Fruit fly (Drosophila melanogaster): ENCODE data around the gene CG44428.

CG44428 gene

DNA sequence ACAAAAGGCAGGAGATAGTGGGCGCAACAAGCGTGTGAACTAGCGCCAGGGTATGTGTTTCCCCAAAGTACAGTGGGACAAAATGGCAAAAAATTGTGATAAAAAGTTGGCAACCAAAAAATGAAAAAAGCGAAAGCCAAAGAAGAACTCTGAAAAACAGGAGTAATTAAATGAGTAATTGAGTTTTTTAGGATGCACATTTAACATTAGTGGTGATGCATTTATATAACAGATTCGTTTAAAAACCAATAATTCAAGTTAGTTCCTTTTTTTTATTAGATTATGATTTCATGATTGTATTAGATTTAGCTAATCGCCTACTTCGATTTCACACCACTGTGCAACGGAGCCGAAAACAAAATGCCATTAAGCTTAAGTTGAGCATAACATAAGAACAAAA lies 42.3 kb upstream of the CG44428 start (continued):
- TF ChIP-seq Hr4 (GFP tag; optimal IDR thresholded peaks at IDR 0.05) = peak; percentile 68
- TF ChIP-seq Ets21C (GFP tag; optimal IDR thresholded peaks at IDR 0.05) = peak; percentile 32
- no peak for TF ChIP-seq fkh (GFP tag; optimal IDR thresholded peaks at IDR 0.05)
- peak; percentile 56 for TF ChIP-seq Sox14 (GFP tag; optimal IDR thresholded peaks at IDR 0.05)
- TF ChIP-seq CG6854 (GFP tag; optimal IDR thresholded peaks at IDR 0.05) = no peak
- TF ChIP-seq achi (GFP tag; optimal IDR thresholded peaks at IDR 0.05) = peak; percentile 61
- TF ChIP-seq Eip93F (GFP tag; optimal IDR thresholded peaks at IDR 0.05) = no peak
- peak; percentile 55 for TF ChIP-seq Lpt (GFP tag; optimal IDR thresholded peaks at IDR 0.05)
- TF ChIP-seq eg (GFP tag; IDR thresholded peaks at IDR 0.05) = peak; percentile 47; the same call in 2 of the 3 replicates
- peak; percentile 20 for TF ChIP-seq Sox102F (GFP tag; optimal IDR thresholded peaks at IDR 0.05)
- TF ChIP-seq topi (GFP tag; optimal IDR thresholded peaks at IDR 0.05) = peak; percentile 57
- TF ChIP-seq spab (GFP tag; optimal IDR thresholded peaks at IDR 0.05) = peak; percentile 17
- peak; percentile 30 for TF ChIP-seq CG34406 (GFP tag; optimal IDR thresholded peaks at IDR 0.05)
- peak; percentile 9 for TF ChIP-seq CG6808 (GFP tag; optimal IDR thresholded peaks at IDR 0.05)
- TF ChIP-seq CG8119 (GFP tag; IDR thresholded peaks at IDR 0.05) = peak; percentile 56
- peak; percentile 47 for TF ChIP-seq Gug (GFP tag; IDR thresholded peaks at IDR 0.05)
- no peak for TF ChIP-seq CG9139 (GFP tag; optimal IDR thresholded peaks at IDR 0.05)
- TF ChIP-seq CG7368 (GFP tag; optimal IDR thresholded peaks at IDR 0.05) = peak; percentile 19
- TF ChIP-seq CG31627 (GFP tag; optimal IDR thresholded peaks at IDR 0.05) = peak; percentile 54
- peak; percentile 22 for TF ChIP-seq CG10631 (GFP tag; optimal IDR thresholded peaks at IDR 0.05)
- TF ChIP-seq cyc (GFP tag; optimal IDR thresholded peaks at IDR 0.05) = peak; percentile 43
- peak; percentile 12 for TF ChIP-seq CG11902 (GFP tag; optimal IDR thresholded peaks at IDR 0.05)
- peak; percentile 59 for TF ChIP-seq pdm3 (GFP tag; optimal IDR thresholded peaks at IDR 0.05)
- peak; percentile 9 for TF ChIP-seq CG8632 (GFP tag; optimal IDR thresholded peaks at IDR 0.05)
- TF ChIP-seq ss (GFP tag; optimal IDR thresholded peaks at IDR 0.05) = no peak

DNA sequence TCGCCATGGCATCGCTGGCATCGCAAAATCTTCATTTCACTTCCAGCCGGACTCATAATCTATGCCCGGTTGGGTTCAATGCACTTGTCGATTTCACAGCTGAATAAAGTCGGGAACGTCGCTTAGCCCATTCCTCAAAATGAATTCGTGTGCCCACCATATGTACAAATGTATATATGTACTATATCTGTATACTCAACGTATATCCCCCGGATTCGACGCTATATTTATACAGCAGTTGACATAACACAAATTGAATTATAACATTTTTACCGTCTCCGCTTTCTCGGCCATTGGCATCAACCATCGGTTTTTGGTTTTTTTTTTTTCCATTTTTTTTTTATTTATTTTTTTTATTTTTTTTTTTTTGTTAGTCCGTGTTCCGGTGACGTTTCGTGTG lies 40.2 kb upstream of the CG44428 start:
- peak; percentile 46 for TF ChIP-seq Eip78C (GFP tag)
- 0 out of 3 replicates have a peak, but pooled peaks have one; percentile 30 for TF ChIP-seq CG6163 (GFP tag; IDR thresholded peaks at IDR 0.05)
- TF ChIP-seq vri (GFP tag; optimal IDR thresholded peaks at IDR 0.05) = peak; percentile 88
- no peak for TF ChIP-seq CG6808 (GFP tag; optimal IDR thresholded peaks at IDR 0.05)
- no peak for TF ChIP-seq OdsH (GFP tag; optimal IDR thresholded peaks at IDR 0.05)
- no peak for TF ChIP-seq CG11294 (GFP tag; IDR thresholded peaks at IDR 0.05)
- TF ChIP-seq Smox (GFP tag; optimal IDR thresholded peaks at IDR 0.05) = peak; percentile 20
- TF ChIP-seq svp (GFP tag) = peak; percentile 72
- TF ChIP-seq CG8119 (GFP tag; IDR thresholded peaks at IDR 0.05) = no peak
- peak; percentile 26 for TF ChIP-seq CG34406 (GFP tag; optimal IDR thresholded peaks at IDR 0.05)
- peak; percentile 12 for TF ChIP-seq Sox102F (GFP tag; optimal IDR thresholded peaks at IDR 0.05)
- TF ChIP-seq fkh (GFP tag; optimal IDR thresholded peaks at IDR 0.05) = peak; percentile 77
- peak; percentile 21 for TF ChIP-seq esn (GFP tag; optimal IDR thresholded peaks at IDR 0.05)
- peak; percentile 7 for TF ChIP-seq Met (GFP tag; optimal IDR thresholded peaks at IDR 0.05)
- no peak for TF ChIP-seq CG10631 (GFP tag; optimal IDR thresholded peaks at IDR 0.05)
- peak; percentile 15 for TF ChIP-seq topi (GFP tag; optimal IDR thresholded peaks at IDR 0.05)

DNA sequence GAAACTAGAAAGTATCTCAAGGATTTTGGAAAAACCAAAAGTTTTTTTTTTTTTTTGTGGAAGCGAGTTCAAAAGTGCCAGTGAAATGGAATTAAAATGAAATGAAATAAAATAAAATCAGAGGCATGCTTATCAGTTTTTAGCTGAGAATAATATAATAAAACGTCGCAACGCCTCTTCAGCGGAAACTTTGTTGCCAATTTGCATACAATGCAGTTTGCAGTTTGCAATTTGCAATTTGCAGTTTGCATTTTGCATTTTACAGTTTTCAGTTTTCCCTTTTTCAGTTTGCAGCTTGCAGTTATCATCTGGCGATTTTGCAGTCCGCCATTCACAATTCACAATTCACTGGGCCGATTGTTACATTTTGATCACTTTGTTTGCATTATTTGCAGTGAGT lies 38.8 kb upstream of the CG44428 start:
- TF ChIP-seq svp (GFP tag) (peak; percentile 10), dsx (GFP tag; optimal IDR thresholded peaks at IDR 0.05; ENCODE audit: poor library complexity, severe bottlenecking) (peak; percentile 57), Hr39 (GFP tag; optimal IDR thresholded peaks at IDR 0.05) (no peak)

DNA sequence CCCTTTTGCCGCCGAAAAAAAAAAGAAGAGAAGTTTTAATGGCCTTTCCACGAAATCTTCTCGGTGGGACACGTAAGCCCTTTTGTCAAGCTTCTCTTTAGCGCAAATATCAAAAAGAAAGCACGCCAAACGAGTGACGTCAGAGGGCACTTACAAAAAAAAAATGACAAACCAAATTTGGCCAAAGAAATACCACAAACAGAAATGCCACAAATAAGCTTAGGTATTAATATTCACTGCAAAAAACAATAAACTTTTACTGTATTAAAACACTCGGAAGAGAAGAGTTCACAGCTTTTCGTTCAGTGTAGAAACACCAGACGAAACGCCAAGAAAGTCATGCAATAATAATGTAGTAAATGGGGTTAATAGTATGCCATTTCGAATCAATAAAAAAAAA lies 38.1 kb upstream of the CG44428 start:
- TF ChIP-seq pdm3 (GFP tag; optimal IDR thresholded peaks at IDR 0.05) = peak; percentile 36
- TF ChIP-seq CG6808 (GFP tag; optimal IDR thresholded peaks at IDR 0.05) = no peak
- TF ChIP-seq Blimp-1 (GFP tag; optimal IDR thresholded peaks at IDR 0.05) = no peak
- peak; percentile 14 for TF ChIP-seq CG8319 (GFP tag; optimal IDR thresholded peaks at IDR 0.05)
- TF ChIP-seq acj6 (GFP tag; optimal IDR thresholded peaks at IDR 0.05) = peak; percentile 64
- TF ChIP-seq svp (GFP tag) = peak; percentile 75
- no peak for TF ChIP-seq CG4318 (GFP tag; optimal IDR thresholded peaks at IDR 0.05)
- peak; percentile 31 for TF ChIP-seq Sox14 (GFP tag; optimal IDR thresholded peaks at IDR 0.05)
- peak; percentile 46 for TF ChIP-seq CG11902 (GFP tag; optimal IDR thresholded peaks at IDR 0.05)
- peak; percentile 56 for TF ChIP-seq CG7368 (GFP tag; optimal IDR thresholded peaks at IDR 0.05)
- TF ChIP-seq CG11762 (GFP tag; optimal IDR thresholded peaks at IDR 0.05; ENCODE audit: insufficient read depth) = no peak
- TF ChIP-seq CG1621 (tag; optimal IDR thresholded peaks at IDR 0.05) = no peak
- no peak for TF ChIP-seq dsx (GFP tag; optimal IDR thresholded peaks at IDR 0.05; ENCODE audit: poor library complexity, severe bottlenecking)
- TF ChIP-seq lz (GFP tag; optimal IDR thresholded peaks at IDR 0.05) = peak; percentile 67
- peak; percentile 52 for TF ChIP-seq Smox (GFP tag; optimal IDR thresholded peaks at IDR 0.05)
- TF ChIP-seq Hr4 (GFP tag; optimal IDR thresholded peaks at IDR 0.05) = peak; percentile 47
- no peak for TF ChIP-seq CG16779 (tag; optimal IDR thresholded peaks at IDR 0.05)
- TF ChIP-seq CG10669 (GFP tag; optimal IDR thresholded peaks at IDR 0.05) = peak; percentile 40
- TF ChIP-seq Sox15 (GFP tag; optimal IDR thresholded peaks at IDR 0.05) = peak; percentile 22
